Fruit fly (Drosophila melanogaster) ovary, adult (tissue): ENCODE measurements around the gene CG9855.

ENCODE experiments used
- CG17801 ChIP-seq: fragments of 200-800 bp; optimal IDR thresholded peaks from 2 replicates; lab custom pipeline; 2019; ENCODE audit warnings: missing biosample characterization, mild to moderate bottlenecking, missing genetic modification characterization, moderate library complexity; ENCODE audit not compliant: partially characterized antibody

CG9855 gene

DNA sequence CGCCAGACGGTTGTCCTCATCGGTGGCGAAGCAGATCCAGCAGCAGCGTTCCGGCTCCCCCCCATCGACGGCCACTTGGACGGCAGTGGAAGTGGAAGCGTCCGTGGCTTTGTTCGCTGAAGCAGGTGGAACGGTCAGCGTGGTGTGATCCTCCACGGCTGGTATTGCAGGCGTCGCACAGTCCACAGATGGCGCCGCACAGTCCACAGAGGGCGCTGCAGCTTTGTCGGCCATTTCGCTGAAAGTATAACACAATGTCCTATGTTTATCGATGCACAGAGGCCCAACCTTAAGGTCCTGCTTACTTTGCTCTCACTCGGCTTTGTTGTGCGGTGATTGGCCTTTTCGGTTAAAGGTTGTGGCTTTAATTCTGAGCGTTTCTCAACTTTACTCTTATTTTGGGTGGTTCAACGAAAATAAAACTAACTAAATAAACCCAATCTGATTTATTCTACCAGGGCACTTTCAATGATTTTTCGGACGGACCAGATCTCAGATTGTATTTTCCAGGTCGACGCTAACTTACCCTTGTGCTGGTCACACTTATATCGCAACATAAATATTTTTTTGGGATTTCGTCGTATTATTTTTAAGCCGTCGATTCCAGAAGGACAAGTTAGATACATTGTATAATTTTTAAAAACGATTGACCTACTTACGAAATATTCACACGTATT, at the start of gene CG9855:
TSS of gene CG9855 (minus strand) at position 473 of the 677 bp plus-strand sequence.
- TF ChIP-seq CG17801 = no peak

DNA sequence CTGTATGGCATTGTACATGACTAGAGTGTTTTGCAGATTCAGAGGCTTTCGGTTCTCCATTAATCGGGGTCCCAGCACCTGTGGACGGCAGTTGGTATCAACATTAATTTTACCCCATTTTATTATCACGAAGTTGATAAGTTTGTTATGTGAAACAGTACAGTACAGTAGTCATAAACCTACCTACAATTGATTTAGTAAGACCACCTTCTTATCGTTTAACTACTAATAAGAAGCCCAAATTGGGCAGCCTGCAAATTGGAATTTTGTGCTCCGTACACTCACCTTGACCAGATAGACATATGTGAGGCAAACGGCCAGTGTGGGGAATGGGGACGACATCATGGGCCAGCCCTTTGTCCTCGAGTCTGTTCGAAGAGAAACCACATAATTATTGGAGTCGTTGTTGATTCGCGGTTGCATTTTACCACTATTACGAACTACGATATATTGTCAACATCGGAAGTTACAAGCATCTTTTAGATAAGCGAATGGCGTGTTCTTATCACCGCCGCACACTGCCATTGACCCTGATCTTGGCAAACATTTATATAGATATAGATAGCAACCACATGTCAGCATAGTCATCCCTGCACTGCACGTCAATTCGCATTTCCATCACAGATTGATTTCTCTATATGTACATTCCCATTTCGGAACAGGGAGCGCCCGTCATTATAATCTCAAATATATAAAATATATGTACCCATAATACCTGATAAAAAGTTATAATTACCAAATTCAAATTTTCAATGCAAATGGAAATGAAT, 49.0 kb upstream of the CG9855 start:
- TF ChIP-seq CG17801 = no peak

DNA sequence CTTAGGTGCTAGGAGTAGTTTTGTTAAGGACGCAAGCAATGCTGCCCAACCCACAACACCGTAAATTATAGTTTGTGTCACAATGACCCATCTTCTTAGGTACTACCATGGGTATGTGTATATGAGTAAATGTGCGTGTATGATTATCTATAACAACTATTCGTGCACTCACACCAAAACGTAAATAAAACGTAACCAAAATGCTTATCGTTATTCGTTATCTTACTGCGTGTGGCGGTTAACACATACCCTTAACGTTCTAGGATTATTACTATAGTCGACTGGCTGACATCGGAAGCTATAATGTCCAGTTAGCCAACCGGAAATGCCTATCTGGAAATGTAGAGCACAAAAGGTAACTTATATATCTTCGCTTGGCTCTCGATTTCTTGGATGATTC, 47.4 kb upstream of the CG9855 start:
- TF ChIP-seq CG17801 = no peak

DNA sequence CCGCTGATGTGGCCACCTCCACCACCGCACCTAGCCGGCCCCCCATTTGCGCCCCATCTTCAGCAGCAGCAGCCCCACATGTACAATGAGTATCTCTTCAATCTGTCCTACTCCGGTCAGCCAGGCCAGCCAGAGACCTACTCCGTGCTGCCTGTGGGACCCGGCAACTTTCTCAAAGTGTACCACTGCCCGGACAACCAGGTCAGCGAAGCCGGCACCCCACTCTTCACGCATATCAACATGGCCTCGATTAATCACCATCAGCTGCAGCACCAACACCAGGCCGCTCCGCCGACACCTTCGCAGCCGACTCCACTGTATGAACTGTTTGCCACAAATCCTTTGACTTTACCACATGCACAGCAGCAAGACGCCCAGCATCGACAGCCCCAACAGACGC, 40.1 kb upstream of the CG9855 start:
- no peak for TF ChIP-seq CG17801

DNA sequence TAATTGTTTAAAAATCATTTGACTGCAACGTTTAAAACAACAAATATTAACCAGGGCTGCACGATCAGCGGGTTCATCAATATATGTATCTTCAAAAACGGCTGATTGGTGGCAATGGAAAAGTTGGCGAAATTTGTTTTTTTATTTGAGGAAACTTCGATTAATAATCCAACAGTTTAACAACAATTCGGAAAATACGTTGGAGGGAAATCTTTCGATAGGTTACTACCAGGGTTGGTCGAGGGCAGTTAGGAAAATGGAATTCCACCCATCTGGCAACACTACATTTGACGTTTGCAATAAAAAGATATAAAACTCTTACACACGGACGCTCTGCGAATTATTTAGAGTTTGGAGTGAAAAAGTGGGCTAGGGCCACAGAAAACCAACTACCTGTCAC, 39.4 kb upstream of the CG9855 start, which contains the start of the genes Lipt2 and CG14650:
TSS of gene Lipt2 (minus strand) at position 217 of the 400 bp plus-strand sequence.
TSS of gene CG14650 (plus strand) at position 275 of the 400 bp plus-strand sequence.
- TF ChIP-seq CG17801 = peak; percentile 55

DNA sequence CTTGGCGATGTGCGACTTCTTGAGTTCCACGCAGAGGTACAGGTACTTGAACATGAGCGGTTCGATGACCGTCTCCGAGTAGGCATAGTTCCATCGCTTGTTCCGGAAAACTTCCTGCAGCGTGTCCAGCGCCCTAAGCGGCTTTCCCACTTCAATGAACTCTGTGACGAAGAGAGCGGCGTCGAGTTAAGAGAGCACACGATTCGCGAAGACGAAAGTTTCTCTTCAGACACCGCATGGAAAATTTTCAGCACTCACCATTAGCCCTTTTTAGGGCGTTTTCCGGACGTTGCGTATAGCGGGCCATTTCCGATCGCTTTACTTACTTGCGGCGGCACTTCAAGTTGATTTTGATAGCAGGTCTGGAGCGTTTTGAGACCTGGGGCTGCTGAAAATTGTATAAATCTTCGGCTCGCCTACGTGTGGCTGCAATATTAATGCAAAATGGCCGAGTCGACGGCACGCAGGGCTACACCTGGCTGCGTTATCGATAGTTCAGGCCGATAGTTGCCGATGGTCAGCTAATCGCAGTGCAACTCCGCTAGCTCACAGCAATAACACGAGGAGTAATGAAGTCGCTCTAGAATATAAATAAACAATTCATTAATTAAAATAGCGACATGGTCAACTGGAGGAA, 35.9 kb upstream of the CG9855 start, which contains the start of the genes eIF3a and CG1074:
TSS of gene eIF3a (minus strand) at position 455 of the 637 bp plus-strand sequence.
TSS of gene CG1074 (plus strand) at position 525 of the 637 bp plus-strand sequence.
- peak; percentile 76 for TF ChIP-seq CG17801

DNA sequence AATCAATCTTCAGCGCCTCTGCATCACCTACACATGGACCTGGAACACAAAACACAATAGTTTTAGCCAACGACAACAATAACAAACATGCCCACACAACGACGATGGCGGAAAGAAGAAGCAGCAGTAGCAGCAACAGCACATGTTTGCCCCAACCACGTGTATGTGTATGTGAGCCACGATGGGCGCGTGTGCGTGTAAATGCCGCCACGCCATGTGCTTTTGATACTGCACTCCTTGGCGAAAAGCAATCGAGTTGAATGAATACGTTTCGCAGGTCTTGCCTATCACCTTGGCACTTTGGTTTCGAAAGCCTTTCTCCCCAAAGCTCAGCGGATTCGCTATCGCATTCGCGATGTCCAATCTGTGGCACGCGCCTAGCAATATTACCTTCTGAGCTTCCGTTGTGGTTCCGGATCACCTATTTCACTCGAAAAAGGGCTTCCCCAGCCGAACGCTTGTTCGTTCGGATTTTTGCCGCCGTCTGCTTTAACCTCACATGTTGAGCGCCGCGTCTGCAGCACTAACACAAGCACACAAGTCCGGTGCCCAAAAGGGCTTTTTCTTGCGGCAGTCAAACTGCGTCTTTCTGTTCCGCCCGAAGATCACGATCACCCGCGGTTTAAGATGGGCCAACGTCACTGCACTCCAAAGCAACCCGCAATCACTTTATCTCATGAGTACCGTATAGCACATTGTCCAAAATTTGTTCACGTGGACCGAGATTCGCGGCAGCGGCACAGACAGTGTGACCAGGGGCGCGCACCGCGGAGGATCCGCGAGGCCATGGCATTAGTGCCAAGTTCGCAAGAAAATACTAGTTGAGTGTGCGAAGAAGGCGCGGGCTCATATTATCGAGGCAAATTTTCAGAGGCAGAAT, 31.1 kb upstream of the CG9855 start, which contains the start of gene srl:
TSS of gene srl (minus strand) at position 751 of the 880 bp plus-strand sequence.
- peak; percentile 27 for TF ChIP-seq CG17801

DNA sequence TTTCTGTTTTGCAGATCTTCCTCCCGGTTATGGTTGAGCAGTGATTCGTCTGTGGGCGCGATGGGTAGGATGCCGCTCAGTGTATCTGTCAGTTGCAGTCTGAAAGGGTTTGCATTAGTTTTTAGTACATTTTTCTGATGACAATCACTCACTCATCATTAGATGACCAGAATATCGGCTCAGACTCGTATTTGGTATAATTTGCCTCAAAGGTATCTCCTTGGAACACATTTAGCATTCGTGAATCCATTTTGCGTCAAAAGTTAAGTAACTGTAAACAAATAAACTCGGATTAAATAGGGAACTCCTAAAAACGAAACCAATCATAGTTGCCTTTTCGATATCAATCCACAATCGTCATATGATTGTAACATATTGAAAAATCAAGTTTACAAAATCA, 29.1 kb upstream of the CG9855 start, which contains the start of gene CG31525:
TSS of gene CG31525 (plus strand) at position 301 of the 400 bp plus-strand sequence.
- no peak for TF ChIP-seq CG17801

DNA sequence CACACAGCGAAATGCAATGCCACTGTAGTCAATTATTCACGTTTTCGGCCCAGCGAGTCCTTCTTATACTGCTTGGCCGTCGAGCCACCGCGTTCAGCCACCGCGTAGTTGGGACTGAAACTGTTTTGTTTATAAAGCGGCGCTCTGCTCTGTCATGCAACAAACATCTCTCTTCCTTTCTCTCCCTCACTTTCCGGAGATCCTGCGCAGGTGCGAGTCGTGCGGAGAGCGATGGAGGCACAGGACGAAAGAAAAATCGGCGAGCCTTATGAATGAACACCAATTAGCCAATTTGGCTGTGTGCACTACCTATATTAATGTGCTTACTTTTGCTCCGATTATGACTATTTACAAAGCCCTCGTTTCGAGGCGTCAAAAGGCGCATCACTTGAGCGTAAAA, 21.8 kb upstream of the CG9855 start, which contains the start of gene CG32944:
TSS of gene CG32944 (minus strand) at position 97 of the 400 bp plus-strand sequence.
- TF ChIP-seq CG17801 = no peak

DNA sequence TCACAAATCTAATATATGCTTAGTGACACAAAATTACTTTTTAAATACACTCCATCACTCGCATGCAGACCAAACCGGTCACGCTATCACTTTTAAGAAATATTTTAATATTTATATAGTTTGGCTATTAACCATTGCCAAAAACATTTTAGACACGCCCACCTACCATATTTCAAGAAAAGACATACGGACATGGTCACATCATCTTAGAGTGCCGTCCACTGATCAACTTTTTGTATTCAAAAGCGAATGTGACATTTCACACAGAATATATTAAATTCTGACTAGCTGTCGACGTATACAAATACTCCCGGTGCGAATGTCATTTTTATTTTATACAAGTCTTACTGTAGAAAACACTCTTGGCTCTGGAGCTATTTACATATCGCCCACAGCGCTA, 18.5 kb upstream of the CG9855 start, which contains the start of gene CG31528:
TSS of gene CG31528 (plus strand) at position 301 of the 400 bp plus-strand sequence.
- TF ChIP-seq CG17801 = no peak

DNA sequence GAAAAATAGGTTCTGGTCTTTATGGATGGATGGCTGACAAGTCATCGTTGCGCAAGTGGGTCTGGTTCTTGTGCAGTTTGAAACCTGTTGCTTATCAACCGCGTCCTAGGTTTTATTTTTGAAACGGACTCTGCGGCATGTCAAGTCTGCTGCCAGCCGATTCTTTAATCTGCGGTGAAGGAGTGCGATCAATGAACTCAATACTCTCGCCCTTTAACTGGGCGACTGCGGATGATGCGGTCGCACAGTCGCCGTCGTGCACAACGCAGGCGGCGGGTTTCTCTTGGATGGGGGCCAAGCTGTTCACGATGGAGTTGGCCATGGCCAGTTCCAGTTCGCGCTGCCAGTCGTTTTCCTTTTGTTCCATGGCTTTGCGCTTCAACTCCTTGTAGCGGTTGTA, 9.7 kb upstream of the CG9855 start:
- TF ChIP-seq CG17801 = no peak

DNA sequence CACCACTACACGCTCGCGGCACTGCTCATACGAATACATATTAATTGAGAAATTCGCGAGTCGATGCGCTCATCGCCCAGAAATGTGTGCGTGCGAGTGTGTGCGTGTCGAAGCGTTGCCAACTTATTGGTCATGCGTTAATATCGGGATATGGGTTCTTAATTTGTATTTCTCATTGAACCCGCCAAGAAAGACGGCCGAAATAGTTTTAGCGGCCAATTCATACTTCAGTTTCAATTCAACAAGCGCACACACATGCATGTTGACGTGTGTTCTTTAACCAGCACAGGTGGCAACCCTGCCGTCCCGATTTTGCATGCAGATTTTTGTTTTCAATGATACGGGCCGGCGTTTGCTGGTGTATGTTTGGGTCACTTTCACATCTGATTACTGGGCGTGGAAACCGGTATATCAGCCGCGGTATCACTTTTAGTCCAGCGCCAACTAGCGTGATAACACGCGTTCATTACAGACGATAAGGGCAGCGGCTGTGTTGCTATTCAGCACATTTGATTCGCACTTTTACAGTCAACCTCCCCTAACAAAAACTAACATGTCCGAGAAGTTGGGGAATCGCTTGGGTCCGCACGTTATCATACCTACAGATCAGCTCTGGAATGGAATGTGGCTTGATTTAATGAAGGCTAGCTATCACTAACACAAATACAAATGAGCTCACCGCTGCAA, 6.2 kb upstream of the CG9855 start:
- no peak for TF ChIP-seq CG17801

DNA sequence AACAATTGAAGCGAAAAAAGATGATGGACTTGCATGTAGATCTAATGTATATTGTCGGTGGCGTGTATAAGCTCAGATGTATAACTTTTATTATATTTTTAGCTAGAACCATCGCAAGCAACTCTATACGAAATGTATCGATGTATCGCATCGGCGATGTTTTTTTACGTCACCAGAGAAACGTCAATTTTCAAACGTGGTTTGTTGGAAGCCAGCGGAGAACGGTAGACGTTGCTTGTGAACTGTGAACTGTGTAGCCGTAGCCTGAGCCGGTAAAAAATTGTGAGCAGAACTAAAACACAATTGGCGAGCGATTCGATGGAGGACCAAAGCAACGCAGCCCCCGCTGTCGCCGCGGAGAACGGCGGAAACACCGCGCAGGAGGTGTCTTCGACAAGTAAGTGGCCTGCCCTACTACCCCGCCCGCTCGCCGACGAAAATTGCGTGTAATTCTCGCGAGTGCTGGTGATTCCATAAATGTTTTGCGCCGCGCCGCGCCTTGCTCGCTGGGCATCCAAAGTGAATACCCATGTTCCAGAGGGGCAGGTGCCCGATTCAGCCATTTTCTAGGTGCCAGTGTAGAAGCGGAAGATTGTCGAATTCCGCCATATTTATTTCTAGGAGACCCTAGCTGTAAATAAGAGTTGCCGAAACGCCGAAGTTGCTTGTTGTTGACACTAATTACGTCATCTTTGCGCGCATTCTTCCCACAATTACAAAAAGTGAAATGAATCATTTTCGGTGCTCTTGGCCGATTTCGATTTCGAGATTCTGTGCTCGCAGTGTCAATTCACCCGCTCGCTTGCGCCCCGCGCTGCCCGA, 5.4 kb upstream of the CG9855 start, which contains the start of gene lost:
TSS of gene lost (plus strand) at position 193 of the 822 bp plus-strand sequence.
- peak; percentile 62 for TF ChIP-seq CG17801
